Fruit fly (Drosophila melanogaster) whole organism, embryonic: ENCODE measurements around the gene tws.
A peak's percentile ranks its signal among the peaks of the same experiment; 100 is the strongest.

Experiments used
- ATbp ChIP-seq: fragments of 200-800 bp; sonication (Bioruptor generic); optimal IDR thresholded peaks from 2 replicates; lab custom pipeline; 2017; ENCODE audit warnings: missing biosample characterization, mild to moderate bottlenecking, missing genetic modification characterization, missing genetic modification reagents
- CG10147 ChIP-seq: fragments of 200-800 bp; sonication (Bioruptor generic); optimal IDR thresholded peaks from 2 replicates; lab custom pipeline; 2019; ENCODE audit warnings: missing biosample characterization, mild to moderate bottlenecking, missing genetic modification characterization, moderate library complexity
- CG11085 ChIP-seq: fragments of 200-800 bp; sonication (Bioruptor generic); IDR thresholded peaks from 2 replicates; pipeline ENCODE4 v1.3.6; 2022; ENCODE audit warnings: missing biosample characterization, missing genetic modification characterization
- CG11456 ChIP-seq: fragments of 200-800 bp; sonication (Bioruptor generic); IDR thresholded peaks from 3 replicates; pipeline ENCODE4 v1.3.6; 2022; ENCODE audit warnings: missing biosample characterization, missing genetic modification characterization
- CG11695 ChIP-seq: fragments of 200-800 bp; sonication (Bioruptor generic); IDR thresholded peaks from 3 replicates; pipeline ENCODE4 v1.3.6; 2022; ENCODE audit warnings: missing biosample characterization, missing genetic modification characterization
- CG14860 ChIP-seq: fragments of 200-800 bp; sonication (Bioruptor generic); IDR thresholded peaks from 3 replicates; pipeline ENCODE4 v1.3.6; 2022; ENCODE audit warnings: missing biosample characterization, missing genetic modification characterization; ENCODE audit not compliant: partially characterized antibody
- CG1602 ChIP-seq: fragments of 200-800 bp; sonication (Bioruptor generic); optimal IDR thresholded peaks from 3 replicates; lab custom pipeline; 2016; ENCODE audit warnings: missing biosample characterization, missing genetic modification characterization
- CG16813 ChIP-seq: fragments of 200-800 bp; sonication (Bioruptor generic); IDR thresholded peaks from 3 replicates; pipeline ENCODE4 v1.3.6; 2022; ENCODE audit warnings: missing biosample characterization, missing genetic modification characterization; ENCODE audit not compliant: partially characterized antibody
- CG2875 ChIP-seq: fragments of 200-800 bp; sonication (Bioruptor generic); optimal IDR thresholded peaks from 2 replicates; lab custom pipeline; 2017; ENCODE audit warnings: missing biosample characterization, mild to moderate bottlenecking, missing genetic modification characterization, missing genetic modification reagents
- CG31224 ChIP-seq: fragments of 200-800 bp; sonication (Bioruptor generic); IDR thresholded peaks from 2 replicates; pipeline ENCODE4 v1.3.6; 2022; ENCODE audit warnings: missing biosample characterization, missing genetic modification characterization
- CG4360 ChIP-seq: fragments of 200-800 bp; sonication (Bioruptor generic); IDR thresholded peaks from 2 replicates; pipeline ENCODE4 v1.3.6; 2022; ENCODE audit warnings: missing biosample characterization, missing genetic modification characterization
- CG6689 ChIP-seq: fragments of 200-800 bp; sonication (Bioruptor generic); IDR thresholded peaks from 2 replicates; pipeline ENCODE4 v1.3.6; 2022; ENCODE audit warnings: missing biosample characterization, missing genetic modification characterization
- CG6813 ChIP-seq: fragments of 200-800 bp; sonication (Bioruptor generic); optimal IDR thresholded peaks from 2 replicates; lab custom pipeline; 2017; ENCODE audit warnings: missing biosample characterization, missing genetic modification characterization, mild to moderate bottlenecking, moderate library complexity, missing genetic modification reagents
- CG8359 ChIP-seq: fragments of 200-800 bp; sonication (Bioruptor generic); optimal IDR thresholded peaks from 2 replicates; lab custom pipeline; 2017; ENCODE audit warnings: missing biosample characterization, mild to moderate bottlenecking, missing genetic modification characterization, borderline replicate concordance
- CG9609 ChIP-seq: fragments of 200-800 bp; sonication (Bioruptor generic); optimal IDR thresholded peaks from 3 replicates; lab custom pipeline; 2016; ENCODE audit warnings: missing biosample characterization, missing genetic modification characterization
- CG9876 ChIP-seq: fragments of 200-800 bp; sonication (Bioruptor generic); optimal IDR thresholded peaks from 2 replicates; lab custom pipeline; 2016; ENCODE audit warnings: missing biosample characterization, missing genetic modification characterization
- Dip3 ChIP-seq: fragments of 200-800 bp; sonication (Bioruptor generic); optimal IDR thresholded peaks from 3 replicates; lab custom pipeline; 2016; ENCODE audit warnings: missing biosample characterization, missing genetic modification characterization
- Fer1 ChIP-seq: fragments of 200-800 bp; sonication (Bioruptor generic); optimal IDR thresholded peaks from 2 replicates; lab custom pipeline; 2017; ENCODE audit warnings: missing biosample characterization, mild to moderate bottlenecking, missing genetic modification characterization
- Fer2 ChIP-seq: fragments of 200-800 bp; sonication (Bioruptor generic); optimal IDR thresholded peaks from 2 replicates; lab custom pipeline; 2018; ENCODE audit warnings: missing biosample characterization, mild to moderate bottlenecking, missing genetic modification characterization, moderate library complexity
- H2.0 ChIP-seq: fragments of 200-800 bp; sonication (Bioruptor generic); IDR thresholded peaks from 2 replicates; pipeline ENCODE4 v1.3.6; 2022; ENCODE audit warnings: missing biosample characterization, missing genetic modification characterization
- HLH4C ChIP-seq: fragments of 200-800 bp; sonication (Bioruptor generic); IDR thresholded peaks from 3 replicates; pipeline ENCODE4 v1.3.6; 2022; ENCODE audit warnings: missing biosample characterization, missing genetic modification characterization; ENCODE audit not compliant: partially characterized antibody
- HLHmδ ChIP-seq: fragments of 200-800 bp; sonication (Bioruptor generic); optimal IDR thresholded peaks from 2 replicates; lab custom pipeline; 2018; ENCODE audit warnings: missing biosample characterization, mild to moderate bottlenecking, missing genetic modification characterization, moderate library complexity
- Kr ChIP-seq: fragments of 200-800 bp; sonication (Bioruptor generic); optimal IDR thresholded peaks from 2 replicates; lab custom pipeline; 2017; ENCODE audit warnings: missing biosample characterization, mild to moderate bottlenecking, missing genetic modification characterization
- Lim3 ChIP-seq: fragments of 200-800 bp; sonication (Bioruptor generic); IDR thresholded peaks from 2 replicates; pipeline ENCODE4 v1.3.6; 2022; ENCODE audit warnings: missing biosample characterization, missing genetic modification characterization
- Mad ChIP-seq: fragments of 200-800 bp; sonication (Bioruptor generic); optimal IDR thresholded peaks from 2 replicates; lab custom pipeline; 2016; ENCODE audit warnings: missing biosample characterization, missing genetic modification characterization
- Nf-YA ChIP-seq: fragments of 200-800 bp; sonication (Bioruptor generic); IDR thresholded peaks from 2 replicates; pipeline ENCODE4 v1.3.6; 2022; ENCODE audit warnings: missing biosample characterization, missing genetic modification characterization
- Opbp ChIP-seq: fragments of 200-800 bp; sonication (Bioruptor generic); IDR thresholded peaks from 3 replicates; pipeline ENCODE4 v1.3.6; 2022; ENCODE audit warnings: missing biosample characterization, missing genetic modification characterization; ENCODE audit not compliant: partially characterized antibody
- Scr ChIP-seq: fragments of 200-800 bp; sonication (Bioruptor generic); IDR thresholded peaks from 2 replicates; pipeline ENCODE4 v1.3.6; 2022; ENCODE audit warnings: missing biosample characterization, missing genetic modification characterization; ENCODE audit not compliant: partially characterized antibody
- Sox100B ChIP-seq: fragments of 200-800 bp; sonication (Bioruptor generic); optimal IDR thresholded peaks from 3 replicates; lab custom pipeline; 2018; ENCODE audit warnings: missing biosample characterization, mild to moderate bottlenecking, missing genetic modification characterization
- chinmo ChIP-seq: fragments of 200-800 bp; sonication (Bioruptor generic); IDR thresholded peaks from 4 replicates; pipeline ENCODE4 v1.3.6; 2022; ENCODE audit warnings: missing biosample characterization, missing genetic modification characterization; ENCODE audit not compliant: partially characterized antibody
- gcm ChIP-seq: fragments of 200-800 bp; sonication (Bioruptor generic); optimal IDR thresholded peaks from 2 replicates; lab custom pipeline; 2019; ENCODE audit warnings: missing biosample characterization, mild to moderate bottlenecking, missing genetic modification characterization, moderate library complexity
- jumu ChIP-seq: fragments of 200-800 bp; sonication (Bioruptor generic); optimal IDR thresholded peaks from 3 replicates; lab custom pipeline; 2016; ENCODE audit warnings: missing biosample characterization, missing genetic modification characterization
- mld ChIP-seq: fragments of 200-800 bp; sonication (Bioruptor generic); IDR thresholded peaks from 3 replicates; pipeline ENCODE4 v1.3.6; 2022; ENCODE audit warnings: missing biosample characterization, missing genetic modification characterization; ENCODE audit not compliant: partially characterized antibody
- nerfin-1 ChIP-seq: fragments of 200-800 bp; sonication (Bioruptor generic); optimal IDR thresholded peaks from 3 replicates; lab custom pipeline; 2019; ENCODE audit warnings: missing biosample characterization, mild to moderate bottlenecking, missing genetic modification characterization, moderate library complexity
- nerfin-2 ChIP-seq: fragments of 200-800 bp; sonication (Bioruptor generic); IDR thresholded peaks from 2 replicates; pipeline ENCODE4 v1.3.6; 2022; ENCODE audit warnings: missing biosample characterization, missing genetic modification characterization; ENCODE audit not compliant: partially characterized antibody
- pfk ChIP-seq: fragments of 200-800 bp; sonication (Bioruptor generic); optimal IDR thresholded peaks from 2 replicates; lab custom pipeline; 2018; ENCODE audit warnings: missing biosample characterization, mild to moderate bottlenecking, missing genetic modification characterization, moderate library complexity
- phol ChIP-seq: fragments of 200-800 bp; sonication (Bioruptor generic); optimal IDR thresholded peaks from 3 replicates; lab custom pipeline; 2018; ENCODE audit warnings: missing biosample characterization, mild to moderate bottlenecking, missing genetic modification characterization, moderate library complexity
- prd ChIP-seq, 3 experiments: fragments of >200 bp in 2 of 3; fragments of 200-800 bp in 1 of 3; sonication (Bioruptor generic) in 1 of 3; optimal IDR thresholded peaks in 2 of 3; IDR thresholded peaks in 1 of 3; 2 replicates in 2 of 3; 3 replicates in 1 of 3; pipeline versions ENCODE4 v1.3.6 to Lab custom; 2017 to 2022; ENCODE audit warnings: missing biosample characterization in 1 of 3, missing genetic modification characterization in 1 of 3
- rib ChIP-seq: fragments of 200-800 bp; sonication (Bioruptor generic); IDR thresholded peaks from 2 replicates; pipeline ENCODE4 v1.3.6; 2022; ENCODE audit warnings: missing biosample characterization, missing genetic modification characterization
- sens ChIP-seq: fragments of 200-800 bp; sonication (Bioruptor generic); peaks from one replicate; lab custom pipeline; 2016; ENCODE audit warnings: missing biosample characterization, missing genetic modification characterization
- ssp ChIP-seq: fragments of 200-800 bp; sonication (Bioruptor generic); IDR thresholded peaks from 2 replicates; pipeline ENCODE4 v1.3.6; 2022; ENCODE audit warnings: missing biosample characterization, missing genetic modification characterization
- stc ChIP-seq: fragments of 200-800 bp; sonication (Bioruptor generic); IDR thresholded peaks from 2 replicates; pipeline ENCODE4 v1.3.6; 2022; ENCODE audit warnings: missing biosample characterization, missing genetic modification characterization
- stwl ChIP-seq: fragments of 200-800 bp; sonication (Bioruptor generic); optimal IDR thresholded peaks from 3 replicates; lab custom pipeline; 2018; ENCODE audit warnings: missing biosample characterization, mild to moderate bottlenecking, missing genetic modification characterization, moderate library complexity
- tll ChIP-seq, 2 experiments: fragments of 200-800 bp in 1 of 2; fragments of >200 bp in 1 of 2; sonication (Bioruptor generic) in 1 of 2; optimal IDR thresholded peaks; 2 replicates each; lab custom pipeline; 2017 to 2019; ENCODE audit warnings: missing biosample characterization in 2 of 2, missing genetic modification characterization in 2 of 2, mild to moderate bottlenecking in 1 of 2, moderate library complexity in 1 of 2

tws gene

DNA sequence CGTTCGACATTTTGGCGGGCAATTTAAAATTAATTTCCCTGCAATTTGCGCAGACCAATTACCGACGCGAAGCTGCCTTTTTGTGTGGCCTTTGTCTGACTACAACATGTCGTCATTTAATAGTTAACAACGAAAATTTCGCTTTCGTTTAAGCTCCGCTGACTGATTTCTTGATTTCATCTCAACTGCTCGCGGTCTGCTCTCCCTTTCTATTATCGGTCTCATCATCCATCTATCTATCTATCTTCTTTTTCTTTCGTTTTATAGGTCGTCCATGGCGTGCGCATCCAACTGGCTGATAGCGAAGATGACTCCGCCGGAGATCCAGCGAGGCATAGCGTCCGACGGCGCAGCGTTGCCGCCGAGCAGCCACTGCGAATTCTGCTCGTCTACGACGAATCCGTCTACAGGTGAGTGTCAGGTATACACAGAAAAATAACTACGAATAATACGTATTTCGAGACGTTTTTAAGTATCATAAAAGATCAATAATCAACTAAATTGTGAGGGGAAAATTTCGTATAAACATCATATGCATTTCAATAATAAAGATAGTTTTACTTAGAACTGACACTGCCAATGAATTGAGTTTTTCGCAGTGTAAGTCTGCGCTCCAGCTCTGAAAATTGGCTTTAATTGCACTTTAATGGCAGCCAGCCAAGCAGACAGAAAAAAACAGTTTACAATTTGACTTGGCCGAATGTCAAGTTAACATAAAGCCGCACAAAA is 14.5 kb upstream of the tws start (continued):
- TF ChIP-seq CG9609 (GFP tag; lab: Kevin White, UChicago), result no peak
- TF ChIP-seq Sox100B (GFP tag; lab: Kevin White, UChicago), result peak; percentile 1
- peak; percentile 19 for TF ChIP-seq jumu
- TF ChIP-seq CG6813 (GFP tag; lab: Kevin White, UChicago), result no peak
- no peak for TF ChIP-seq prd (optimal IDR thresholded peaks at IDR 0.05; lab: Kevin White, UChicago)
- TF ChIP-seq prd (GFP tag; IDR thresholded peaks at IDR 0.05; lab: Robert Waterston, UW), result peak; percentile 67
- no peak for TF ChIP-seq CG4360 (GFP tag; lab: Robert Waterston, UW)
- TF ChIP-seq CG11695 (GFP tag; lab: Robert Waterston, UW), result 0 out of 3 replicates have a peak, but pooled peaks have one; percentile 12
- TF ChIP-seq rib (GFP tag; lab: Robert Waterston, UW), result no peak
- no peak for TF ChIP-seq Fer2
- TF ChIP-seq CG1602 (GFP tag; lab: Kevin White, UChicago), result no peak
- no peak for TF ChIP-seq CG16813

DNA sequence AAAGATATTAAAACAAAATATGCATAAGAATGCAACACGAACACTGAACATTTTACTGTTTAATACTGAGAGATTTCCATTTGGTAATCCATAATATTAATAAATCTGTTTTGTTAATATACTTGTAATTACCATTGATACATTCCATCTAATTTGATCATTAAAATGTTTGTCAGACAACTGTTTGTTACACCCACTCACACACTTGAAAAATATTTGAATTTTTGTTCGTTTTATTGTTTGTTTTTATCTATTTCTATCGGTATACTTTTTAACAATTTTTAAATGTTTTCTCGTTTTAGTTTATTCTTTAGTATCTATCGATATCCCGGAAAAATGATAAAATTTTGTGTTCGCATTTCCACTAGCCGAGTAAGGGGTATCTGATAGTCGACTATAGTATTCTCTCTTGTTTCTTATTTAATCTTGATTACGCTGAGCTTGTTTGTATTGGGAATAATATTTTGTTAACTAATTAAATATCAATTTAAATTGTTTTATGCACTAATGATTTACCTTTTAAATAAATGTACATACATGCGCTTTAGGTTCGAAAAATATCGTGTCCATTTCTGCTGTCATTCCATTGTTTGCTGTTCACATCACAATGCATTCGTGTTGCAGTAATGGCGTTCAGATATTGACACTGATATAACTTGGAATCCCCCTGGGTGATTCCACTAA is 12.4 kb upstream of the tws start, which contains the start of gene CG34303:
CG34303 (minus strand) TSS at position 51 of the 684 bp plus-strand sequence.
- peak; percentile 51 for TF ChIP-seq sens (GFP tag; lab: Kevin White, UChicago)
- peak; percentile 67 for TF ChIP-seq CG14860 (GFP tag; lab: Robert Waterston, UW)
- TF ChIP-seq Nf-YA, result no peak
- TF ChIP-seq stwl, result no peak
- TF ChIP-seq nerfin-2 (GFP tag; lab: Robert Waterston, UW), result peak; percentile 40
- no peak for TF ChIP-seq CG11085 (GFP tag; lab: Robert Waterston, UW)
- TF ChIP-seq chinmo (GFP tag; lab: Robert Waterston, UW), result no peak
- no peak for TF ChIP-seq ssp (GFP tag; lab: Robert Waterston, UW)
- TF ChIP-seq Scr (GFP tag; lab: Robert Waterston, UW), result peak; percentile 29
- TF ChIP-seq stc (GFP tag; lab: Robert Waterston, UW), result no peak
- no peak for TF ChIP-seq Dip3 (GFP tag; lab: Kevin White, UChicago)
- TF ChIP-seq CG16813, result peak; percentile 56; the same call in 2 of the 3 replicates
- no peak for TF ChIP-seq ATbp (GFP tag; lab: Kevin White, UChicago)
- TF ChIP-seq HLH4C (GFP tag; lab: Robert Waterston, UW), result peak; percentile 69

DNA sequence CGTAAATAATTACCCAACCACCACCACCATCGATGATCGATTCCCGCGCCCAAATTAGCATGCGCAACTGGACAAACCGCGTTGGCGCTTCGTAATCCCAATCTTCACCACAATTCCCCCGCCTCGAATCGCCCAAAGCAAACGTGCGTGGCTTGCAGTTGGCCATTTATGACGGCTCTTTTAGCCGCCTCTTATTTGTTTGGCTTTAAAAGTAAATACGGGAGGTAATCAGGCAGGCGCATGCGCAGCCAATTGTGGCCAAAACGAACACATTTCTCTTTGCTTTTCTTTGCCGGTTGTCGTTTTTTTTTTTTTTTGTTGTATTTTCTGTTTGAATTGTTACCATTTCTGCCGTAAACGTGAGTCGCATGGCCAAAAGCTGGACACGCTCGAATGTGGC is 11.0 kb upstream of the tws start:
- TF ChIP-seq CG6689 (GFP tag; lab: Robert Waterston, UW), result peak; percentile 37; the same call in 1 of the 2 replicates
- no peak for TF ChIP-seq CG10147 (GFP tag; lab: Kevin White, UChicago)
- no peak for TF ChIP-seq phol
- TF ChIP-seq CG11456 (GFP tag; lab: Robert Waterston, UW), result no peak
- TF ChIP-seq pfk (GFP tag; lab: Kevin White, UChicago), result no peak
- no peak for TF ChIP-seq gcm (GFP tag; lab: Kevin White, UChicago)
- TF ChIP-seq Fer1 (GFP tag; lab: Kevin White, UChicago), result no peak
- TF ChIP-seq CG14860 (GFP tag; lab: Robert Waterston, UW), result no peak
- no peak for TF ChIP-seq HLHmδ (GFP tag; lab: Kevin White, UChicago)
- no peak for TF ChIP-seq CG31224 (GFP tag; lab: Robert Waterston, UW)
- no peak for TF ChIP-seq Lim3 (GFP tag; lab: Robert Waterston, UW)
- no peak for TF ChIP-seq Kr (GFP tag; lab: Kevin White, UChicago)
- no peak for TF ChIP-seq mld
- TF ChIP-seq H2.0 (GFP tag; lab: Robert Waterston, UW), result no peak
- no peak for TF ChIP-seq Fer2
- TF ChIP-seq CG8359 (GFP tag; lab: Kevin White, UChicago), result no peak
- TF ChIP-seq tll (GFP tag; optimal IDR thresholded peaks at IDR 0.05; lab: Kevin White, UChicago), result no peak
- TF ChIP-seq Opbp, result no peak
- no peak for TF ChIP-seq Mad (GFP tag; lab: Kevin White, UChicago)
- TF ChIP-seq CG9876 (GFP tag; lab: Kevin White, UChicago), result no peak
- TF ChIP-seq CG2875 (GFP tag; lab: Kevin White, UChicago), result peak; percentile 52
- TF ChIP-seq nerfin-1 (tag; lab: Kevin White, UChicago), result no peak
